Fruit fly (Drosophila melanogaster) whole organism, embryonic: Measurements from ENCODE around the gene CG15570.

Source experiments
- CG11085 ChIP-seq: fragments of 200-800 bp; sonication (Bioruptor generic); IDR thresholded peaks from 2 replicates; pipeline ENCODE4 v1.3.6; 2022; ENCODE audit warnings: missing biosample characterization, missing genetic modification characterization
- CG11247 ChIP-seq: fragments of 200-800 bp; sonication (Bioruptor generic); IDR thresholded peaks from 2 replicates; pipeline ENCODE4 v1.3.6; 2022; ENCODE audit warnings: missing biosample characterization, missing genetic modification characterization
- CG12104 ChIP-seq: fragments of 200-800 bp; sonication (Bioruptor generic); optimal IDR thresholded peaks from 3 replicates; lab custom pipeline; 2016; ENCODE audit warnings: missing biosample characterization, missing genetic modification characterization
- CG13624 ChIP-seq: fragments of 200-800 bp; sonication (Bioruptor generic); optimal IDR thresholded peaks from 2 replicates; lab custom pipeline; 2016; ENCODE audit warnings: missing biosample characterization, missing genetic modification characterization
- CG15514 ChIP-seq: fragments of 200-800 bp; sonication (Bioruptor generic); optimal IDR thresholded peaks from 3 replicates; lab custom pipeline; 2017; ENCODE audit warnings: missing biosample characterization, missing genetic modification characterization, mild to moderate bottlenecking, moderate library complexity, missing genetic modification reagents
- CG16815 ChIP-seq: fragments of 200-800 bp; sonication (Bioruptor generic); optimal IDR thresholded peaks from 3 replicates; lab custom pipeline; 2017; ENCODE audit warnings: missing biosample characterization, mild to moderate bottlenecking, missing genetic modification characterization
- CG17328 ChIP-seq: fragments of 200-800 bp; sonication (Bioruptor generic); IDR thresholded peaks from 2 replicates; pipeline ENCODE4 v1.3.6; 2022; ENCODE audit warnings: missing biosample characterization, missing genetic modification characterization
- CG17385 ChIP-seq: fragments of 200-800 bp; sonication (Bioruptor generic); optimal IDR thresholded peaks from 3 replicates; lab custom pipeline; 2018; ENCODE audit warnings: missing biosample characterization, mild to moderate bottlenecking, missing genetic modification characterization
- CG17568 ChIP-seq: fragments of 200-800 bp; sonication (Bioruptor generic); optimal IDR thresholded peaks from 2 replicates; lab custom pipeline; 2018; ENCODE audit warnings: missing biosample characterization, mild to moderate bottlenecking, missing genetic modification characterization, moderate library complexity
- CG18476 ChIP-seq: fragments of 200-800 bp; sonication (Bioruptor generic); optimal IDR thresholded peaks from 2 replicates; lab custom pipeline; 2016; ENCODE audit warnings: missing biosample characterization, mild to moderate bottlenecking, missing genetic modification characterization
- CG2875 ChIP-seq: fragments of 200-800 bp; sonication (Bioruptor generic); optimal IDR thresholded peaks from 2 replicates; lab custom pipeline; 2017; ENCODE audit warnings: missing biosample characterization, mild to moderate bottlenecking, missing genetic modification characterization, missing genetic modification reagents
- CG3065 ChIP-seq: fragments of 200-800 bp; sonication (Bioruptor generic); optimal IDR thresholded peaks from 2 replicates; lab custom pipeline; 2016; ENCODE audit warnings: missing biosample characterization, missing genetic modification characterization
- CG31388 ChIP-seq: fragments of 200-800 bp; sonication (Bioruptor generic); optimal IDR thresholded peaks from 2 replicates; lab custom pipeline; 2016; ENCODE audit warnings: missing biosample characterization, missing genetic modification characterization
- CG31441 ChIP-seq: fragments of 200-800 bp; sonication (Bioruptor generic); IDR thresholded peaks from 2 replicates; pipeline ENCODE4 v1.3.6; 2022; ENCODE audit warnings: missing biosample characterization, missing genetic modification characterization
- CG3838 ChIP-seq: fragments of 200-800 bp; sonication (Bioruptor generic); optimal IDR thresholded peaks from 3 replicates; lab custom pipeline; 2016; ENCODE audit warnings: missing biosample characterization, missing genetic modification characterization
- CG6854 ChIP-seq: fragments of 200-800 bp; sonication (Bioruptor generic); optimal IDR thresholded peaks from 3 replicates; lab custom pipeline; 2017; ENCODE audit warnings: missing biosample characterization, mild to moderate bottlenecking, missing genetic modification characterization
- CG7271 ChIP-seq: fragments of 200-800 bp; sonication (Bioruptor generic); optimal IDR thresholded peaks from 2 replicates; lab custom pipeline; 2018; ENCODE audit warnings: missing biosample characterization, mild to moderate bottlenecking, missing genetic modification characterization, moderate library complexity
- CG7556 ChIP-seq: fragments of 200-800 bp; sonication (Bioruptor generic); optimal IDR thresholded peaks from 2 replicates; lab custom pipeline; 2017; ENCODE audit warnings: missing biosample characterization, mild to moderate bottlenecking, missing genetic modification characterization
- CoRest ChIP-seq: fragments of 200-800 bp; sonication (Bioruptor generic); optimal IDR thresholded peaks from 3 replicates; lab custom pipeline; 2018; ENCODE audit warnings: missing biosample characterization, mild to moderate bottlenecking, missing genetic modification characterization, moderate library complexity
- Dref ChIP-seq: fragments of 200-800 bp; sonication (Bioruptor generic); IDR thresholded peaks from 2 replicates; pipeline ENCODE4 v1.3.6; 2022; ENCODE audit warnings: missing biosample characterization, missing genetic modification characterization
- E2f1 ChIP-seq: fragments of 200-800 bp; sonication (Bioruptor generic); IDR thresholded peaks from 2 replicates; pipeline ENCODE4 v1.3.6; 2022; ENCODE audit warnings: missing biosample characterization, missing genetic modification characterization
- Fer3 ChIP-seq: fragments of 200-800 bp; sonication (Bioruptor generic); optimal IDR thresholded peaks from 2 replicates; lab custom pipeline; 2018; ENCODE audit warnings: missing biosample characterization, mild to moderate bottlenecking, missing genetic modification characterization, moderate library complexity
- Gug ChIP-seq: fragments of 200-800 bp; sonication (Bioruptor generic); IDR thresholded peaks from 4 replicates; pipeline ENCODE4 v1.3.6; 2022; ENCODE audit warnings: missing biosample characterization, missing genetic modification characterization
- Hand ChIP-seq: fragments of 200-800 bp; sonication (Bioruptor generic); optimal IDR thresholded peaks from 2 replicates; lab custom pipeline; 2017; ENCODE audit warnings: mild to moderate bottlenecking, missing biosample characterization, missing genetic modification reagents, missing genetic modification characterization
- MESR4 ChIP-seq: fragments of 200-800 bp; sonication (Bioruptor generic); optimal IDR thresholded peaks from 2 replicates; lab custom pipeline; 2018; ENCODE audit warnings: missing biosample characterization, mild to moderate bottlenecking, missing genetic modification characterization, moderate library complexity
- Med ChIP-seq: fragments of 200-800 bp; sonication (Bioruptor generic); peaks from one replicate; lab custom pipeline; 2016; ENCODE audit warnings: missing biosample characterization, missing genetic modification characterization, mild to moderate bottlenecking, inconsistent platforms, moderate library complexity
- Oaz ChIP-seq: fragments of 200-800 bp; sonication (Bioruptor generic); IDR thresholded peaks from 2 replicates; pipeline ENCODE4 v1.3.6; 2022; ENCODE audit warnings: missing biosample characterization, missing genetic modification characterization
- Scr ChIP-seq: fragments of 200-800 bp; sonication (Bioruptor generic); IDR thresholded peaks from 2 replicates; pipeline ENCODE4 v1.3.6; 2022; ENCODE audit warnings: missing biosample characterization, missing genetic modification characterization; ENCODE audit not compliant: partially characterized antibody
- Trl ChIP-seq, 3 experiments: fragments of >200 bp in 2 of 3; fragments of 200-800 bp in 1 of 3; sonication (Bioruptor generic) in 1 of 3; optimal IDR thresholded peaks; 2 replicates in 1 of 3; 3 replicates in 2 of 3; lab custom pipeline; 2016 to 2017; ENCODE audit warnings: missing biosample characterization in 1 of 3, missing genetic modification characterization in 1 of 3
- ab ChIP-seq: fragments of 200-800 bp; sonication (Bioruptor generic); optimal IDR thresholded peaks from 2 replicates; lab custom pipeline; 2016; ENCODE audit warnings: missing biosample characterization, missing genetic modification characterization
- bbx ChIP-seq: fragments of 200-800 bp; sonication (Bioruptor generic); IDR thresholded peaks from 2 replicates; pipeline ENCODE4 v1.3.6; 2022; ENCODE audit warnings: missing biosample characterization, missing genetic modification characterization; ENCODE audit not compliant: partially characterized antibody
- crp ChIP-seq, 2 experiments: fragments of 200-800 bp; sonication (Bioruptor generic); optimal IDR thresholded peaks; 2 replicates in 1 of 2; 3 replicates in 1 of 2; lab custom pipeline; 2017; ENCODE audit warnings: missing biosample characterization in 2 of 2, missing genetic modification characterization in 2 of 2, mild to moderate bottlenecking in 1 of 2, moderate library complexity in 1 of 2
- da ChIP-seq: fragments of 200-800 bp; sonication (Bioruptor generic); optimal IDR thresholded peaks from 2 replicates; lab custom pipeline; 2016; ENCODE audit warnings: missing biosample characterization, missing genetic modification characterization
- dpn ChIP-seq, 2 experiments: fragments of 200-800 bp; sonication (Bioruptor generic); optimal IDR thresholded peaks; 3 replicates each; lab custom pipeline; 2016; ENCODE audit warnings: missing biosample characterization in 2 of 2, missing genetic modification characterization in 2 of 2
- gcm2 ChIP-seq: fragments of 200-800 bp; sonication (Bioruptor generic); optimal IDR thresholded peaks from 2 replicates; lab custom pipeline; 2016; ENCODE audit warnings: missing biosample characterization, missing genetic modification characterization
- kni ChIP-seq: fragments of 200-800 bp; sonication (Bioruptor generic); optimal IDR thresholded peaks from 3 replicates; lab custom pipeline; 2017; ENCODE audit warnings: mild to moderate bottlenecking, missing biosample characterization, missing genetic modification reagents, missing genetic modification characterization
- mam ChIP-seq: fragments of 200-800 bp; sonication (Bioruptor generic); optimal IDR thresholded peaks from 3 replicates; lab custom pipeline; 2016; ENCODE audit warnings: missing biosample characterization, missing genetic modification characterization
- pan ChIP-seq, 4 experiments: fragments of >200 bp in 3 of 4; fragments of 200-800 bp in 1 of 4; sonication (Bioruptor generic) in 1 of 4; optimal IDR thresholded peaks in 3 of 4; IDR thresholded peaks in 1 of 4; 2 replicates each; pipeline versions ENCODE4 v1.3.6 to Lab custom; 2017 to 2022; ENCODE audit warnings: missing biosample characterization in 2 of 4, missing genetic modification characterization in 2 of 4, mixed read lengths in 1 of 4
- pb ChIP-seq: fragments of 200-800 bp; sonication (Bioruptor generic); optimal IDR thresholded peaks from 3 replicates; lab custom pipeline; 2016; ENCODE audit warnings: missing biosample characterization, missing genetic modification characterization
- repo ChIP-seq: fragments of 200-800 bp; sonication (Bioruptor generic); optimal IDR thresholded peaks from 2 replicates; lab custom pipeline; 2016; ENCODE audit warnings: missing biosample characterization, missing genetic modification characterization
- sim ChIP-seq: fragments of 200-800 bp; sonication (Bioruptor generic); IDR thresholded peaks from 2 replicates; pipeline ENCODE4 v1.3.6; 2022; ENCODE audit warnings: missing biosample characterization, missing genetic modification characterization
- sima ChIP-seq: fragments of 200-800 bp; sonication (Bioruptor generic); optimal IDR thresholded peaks from 2 replicates; lab custom pipeline; 2016; ENCODE audit warnings: missing biosample characterization, missing genetic modification characterization
- sob ChIP-seq: fragments of 200-800 bp; sonication (Bioruptor generic); IDR thresholded peaks from 2 replicates; pipeline ENCODE4 v1.3.6; 2022; ENCODE audit warnings: missing biosample characterization, missing genetic modification characterization
- ttk ChIP-seq: fragments of 200-800 bp; sonication (Bioruptor generic); IDR thresholded peaks from 2 replicates; pipeline ENCODE4 v2.1.2; 2022; ENCODE audit warnings: missing biosample characterization, missing genetic modification characterization
- unpg ChIP-seq: fragments of 200-800 bp; sonication (Bioruptor generic); optimal IDR thresholded peaks from 3 replicates; lab custom pipeline; 2018; ENCODE audit warnings: missing biosample characterization, mild to moderate bottlenecking, missing genetic modification characterization, moderate library complexity
- wek ChIP-seq: fragments of 200-800 bp; sonication (Bioruptor generic); optimal IDR thresholded peaks from 3 replicates; lab custom pipeline; 2018; ENCODE audit warnings: missing biosample characterization, mild to moderate bottlenecking, missing genetic modification characterization, moderate library complexity
- zen2 ChIP-seq: fragments of 200-800 bp; sonication (Bioruptor generic); IDR thresholded peaks from 3 replicates; pipeline ENCODE4 v1.3.6; 2022; ENCODE audit warnings: missing biosample characterization, missing genetic modification characterization; ENCODE audit not compliant: partially characterized antibody
- zfh1 ChIP-seq: fragments of 200-800 bp; sonication (Bioruptor generic); IDR thresholded peaks from 3 replicates; pipeline ENCODE4 v1.3.6; 2022; ENCODE audit warnings: missing biosample characterization, missing genetic modification characterization
- zfh2 ChIP-seq: fragments of 200-800 bp; sonication (Bioruptor generic); optimal IDR thresholded peaks from 2 replicates; lab custom pipeline; 2016; ENCODE audit warnings: missing biosample characterization, missing genetic modification characterization

The CG15570 gene

dm6 chrX:4262661-4263060 lies 44.7 kb downstream of the CG15570 start (continued):
- TF ChIP-seq Med (GFP tag; lab: Kevin White, UChicago) (peak; percentile 90), CG13624 (GFP tag; lab: Kevin White, UChicago) (peak; percentile 40), Dref (GFP tag; lab: Robert Waterston, UW) (no peak), CG17568 (GFP tag; lab: Kevin White, UChicago) (no peak), Trl (optimal IDR thresholded peaks at IDR 0.05; lab: Kevin White, UChicago) (no peak), Trl (GFP tag; optimal IDR thresholded peaks at IDR 0.05; lab: Kevin White, UChicago) (peak; percentile 28), CG2875 (GFP tag; lab: Kevin White, UChicago) (no peak), gcm2 (GFP tag; lab: Kevin White, UChicago) (no peak), sim (GFP tag; lab: Robert Waterston, UW) (no peak), E2f1 (GFP tag; lab: Robert Waterston, UW) (0 out of 2 replicates have a peak, but pooled peaks have one; percentile 39), Scr (GFP tag; lab: Robert Waterston, UW) (no peak), CG16815 (GFP tag; lab: Kevin White, UChicago) (peak; percentile 5), CG15514 (GFP tag; lab: Kevin White, UChicago) (peak; percentile 36), kni (GFP tag; lab: Kevin White, UChicago) (no peak), unpg (peak; percentile 53), CG3065 (GFP tag; lab: Kevin White, UChicago) (no peak), crp (GFP tag; optimal IDR thresholded peaks at IDR 0.05; lab: Kevin White, UChicago) (no peak), sima (no peak), repo (GFP tag; lab: Kevin White, UChicago) (peak; percentile 35), zfh1 (peak; percentile 60; the same call in 2 of the 3 replicates), zfh2 (peak; percentile 23), dpn (GFP tag; optimal IDR thresholded peaks at IDR 0.05; lab: Kevin White, UChicago) (peak; percentile 35 to 51), da (GFP tag; lab: Kevin White, UChicago) (no peak), Gug (GFP tag; lab: Robert Waterston, UW) (peak; percentile 48; the same call in 2 of the 4 replicates), CG6854 (peak; percentile 35), pan (optimal IDR thresholded peaks at IDR 0.05; lab: Kevin White, UChicago) (no peak), pan (GFP tag; optimal IDR thresholded peaks at IDR 0.05 in 1 of 2, IDR thresholded peaks at IDR 0.05 in 1 of 2) (peak in 1 of 2 experiments; percentile 30), ttk (peak; percentile 16; the same call in 1 of the 2 replicates), CG11247 (GFP tag; lab: Robert Waterston, UW) (no peak), CG3838 (GFP tag; lab: Kevin White, UChicago) (no peak), CG18476 (GFP tag; lab: Kevin White, UChicago) (no peak), MESR4 (GFP tag; lab: Kevin White, UChicago) (no peak), CG12104 (GFP tag; lab: Kevin White, UChicago) (no peak), Hand (peak; percentile 32), sob (GFP tag; lab: Robert Waterston, UW) (0 out of 2 replicates have a peak, but pooled peaks have one; percentile 49), pb (peak; percentile 5), Fer3 (peak; percentile 64), bbx (GFP tag; lab: Robert Waterston, UW) (no peak), ab (GFP tag; lab: Kevin White, UChicago) (no peak), CG7271 (tag; lab: Kevin White, UChicago) (no peak), wek (GFP tag; lab: Kevin White, UChicago) (peak; percentile 22), mam (peak; percentile 50), Oaz (GFP tag; lab: Robert Waterston, UW) (0 out of 2 replicates have a peak, but pooled peaks have one; percentile 27), CoRest (peak; percentile 55), CG7556 (GFP tag; lab: Kevin White, UChicago) (peak; percentile 60), CG31388 (GFP tag; lab: Kevin White, UChicago) (no peak), CG17385 (peak; percentile 38), CG11085 (GFP tag; lab: Robert Waterston, UW) (0 out of 2 replicates have a peak, but pooled peaks have one; percentile 16), CG31441 (GFP tag; lab: Robert Waterston, UW) (0 out of 2 replicates have a peak, but pooled peaks have one; percentile 42), zen2 (GFP tag; lab: Robert Waterston, UW) (no peak), CG17328 (GFP tag; lab: Robert Waterston, UW) (peak; percentile 44; the same call in 1 of the 2 replicates)
